Fruit fly (Drosophila melanogaster) whole organism, embryonic: ENCODE data around the gene Zaf1.
A peak's percentile ranks its signal among the peaks of the same experiment; 100 is the strongest.

ENCODE experiments used
- Ada2b ChIP-seq: fragments of 200-800 bp; sonication (Bioruptor generic); IDR thresholded peaks from 2 replicates; pipeline ENCODE4 v1.3.6; 2022; ENCODE audit warnings: missing biosample characterization, missing genetic modification characterization
- CG1024 ChIP-seq: fragments of 200-800 bp; sonication (Bioruptor generic); IDR thresholded peaks from 2 replicates; pipeline ENCODE4 v1.3.6; 2022; ENCODE audit warnings: missing biosample characterization, missing genetic modification characterization
- CG11398 ChIP-seq: fragments of 200-800 bp; sonication (Bioruptor generic); optimal IDR thresholded peaks from 2 replicates; lab custom pipeline; 2016; ENCODE audit warnings: missing biosample characterization, missing genetic modification characterization
- CG1233 ChIP-seq: fragments of 200-800 bp; sonication (Bioruptor generic); optimal IDR thresholded peaks from 4 replicates; lab custom pipeline; 2018; ENCODE audit warnings: missing biosample characterization, mild to moderate bottlenecking, missing genetic modification characterization
- CG12769 ChIP-seq: fragments of 200-800 bp; sonication (Bioruptor generic); optimal IDR thresholded peaks from 2 replicates; lab custom pipeline; 2019; ENCODE audit warnings: missing biosample characterization, mild to moderate bottlenecking, missing genetic modification characterization, moderate library complexity
- CG13624 ChIP-seq: fragments of 200-800 bp; sonication (Bioruptor generic); optimal IDR thresholded peaks from 2 replicates; lab custom pipeline; 2016; ENCODE audit warnings: missing biosample characterization, missing genetic modification characterization
- CG14965 ChIP-seq: fragments of 200-800 bp; sonication (Bioruptor generic); optimal IDR thresholded peaks from 2 replicates; lab custom pipeline; 2016; ENCODE audit warnings: missing biosample characterization, missing genetic modification characterization, borderline replicate concordance
- CG17385 ChIP-seq: fragments of 200-800 bp; sonication (Bioruptor generic); optimal IDR thresholded peaks from 3 replicates; lab custom pipeline; 2018; ENCODE audit warnings: missing biosample characterization, mild to moderate bottlenecking, missing genetic modification characterization
- CG2116 ChIP-seq: fragments of 200-800 bp; sonication (Bioruptor generic); optimal IDR thresholded peaks from 3 replicates; lab custom pipeline; 2018; ENCODE audit warnings: missing biosample characterization, mild to moderate bottlenecking, missing genetic modification characterization
- CG2199 ChIP-seq: fragments of 200-800 bp; sonication (Bioruptor generic); IDR thresholded peaks from 3 replicates; pipeline ENCODE4 v1.3.6; 2022; ENCODE audit warnings: missing biosample characterization, missing genetic modification characterization
- CG2889 ChIP-seq: fragments of 200-800 bp; sonication (Bioruptor generic); IDR thresholded peaks from 3 replicates; pipeline ENCODE4 v1.3.6; 2022; ENCODE audit warnings: missing biosample characterization, missing genetic modification characterization
- CG4328 ChIP-seq: fragments of 200-800 bp; sonication (Bioruptor generic); optimal IDR thresholded peaks from 3 replicates; lab custom pipeline; 2017; ENCODE audit warnings: missing biosample characterization, missing genetic modification reagents, missing genetic modification characterization
- CG43689 ChIP-seq: fragments of 200-800 bp; sonication (Bioruptor generic); IDR thresholded peaks from 2 replicates; pipeline ENCODE4 v1.3.6; 2022; ENCODE audit warnings: missing biosample characterization, missing genetic modification characterization
- CG7839 ChIP-seq: fragments of 200-800 bp; sonication (Bioruptor generic); optimal IDR thresholded peaks from 3 replicates; lab custom pipeline; 2018; ENCODE audit warnings: missing biosample characterization, mild to moderate bottlenecking, missing genetic modification characterization, moderate library complexity
- CG8359 ChIP-seq: fragments of 200-800 bp; sonication (Bioruptor generic); optimal IDR thresholded peaks from 2 replicates; lab custom pipeline; 2017; ENCODE audit warnings: missing biosample characterization, mild to moderate bottlenecking, missing genetic modification characterization, borderline replicate concordance
- CG8765 ChIP-seq: fragments of 200-800 bp; sonication (Bioruptor generic); IDR thresholded peaks from 2 replicates; pipeline ENCODE4 v1.3.6; 2022; ENCODE audit warnings: missing biosample characterization, missing genetic modification characterization
- Camta ChIP-seq: fragments of 200-800 bp; sonication (Bioruptor generic); optimal IDR thresholded peaks from 2 replicates; lab custom pipeline; 2016; ENCODE audit warnings: missing biosample characterization, missing genetic modification characterization
- Dad ChIP-seq: fragments of 200-800 bp; sonication (Bioruptor generic); optimal IDR thresholded peaks from 3 replicates; lab custom pipeline; 2016; ENCODE audit warnings: missing biosample characterization, missing genetic modification characterization
- E2f1 ChIP-seq: fragments of 200-800 bp; sonication (Bioruptor generic); IDR thresholded peaks from 2 replicates; pipeline ENCODE4 v1.3.6; 2022; ENCODE audit warnings: missing biosample characterization, missing genetic modification characterization
- Ets97D ChIP-seq: fragments of 200-800 bp; sonication (Bioruptor generic); optimal IDR thresholded peaks from 3 replicates; lab custom pipeline; 2016; ENCODE audit warnings: missing biosample characterization, missing genetic modification characterization
- Gsc ChIP-seq: fragments of 200-800 bp; sonication (Bioruptor generic); IDR thresholded peaks from 2 replicates; pipeline ENCODE4 v1.3.6; 2022; ENCODE audit warnings: missing biosample characterization, missing genetic modification characterization
- Gug ChIP-seq: fragments of 200-800 bp; sonication (Bioruptor generic); IDR thresholded peaks from 4 replicates; pipeline ENCODE4 v1.3.6; 2022; ENCODE audit warnings: missing biosample characterization, missing genetic modification characterization
- HHEX ChIP-seq: fragments of 200-800 bp; sonication (Bioruptor generic); optimal IDR thresholded peaks from 3 replicates; lab custom pipeline; 2017; ENCODE audit warnings: missing biosample characterization, mild to moderate bottlenecking, missing genetic modification characterization, missing genetic modification reagents
- Kr ChIP-seq: fragments of 200-800 bp; sonication (Bioruptor generic); optimal IDR thresholded peaks from 2 replicates; lab custom pipeline; 2017; ENCODE audit warnings: missing biosample characterization, mild to moderate bottlenecking, missing genetic modification characterization
- MTF-1 ChIP-seq: fragments of 200-800 bp; sonication (Bioruptor generic); optimal IDR thresholded peaks from 2 replicates; lab custom pipeline; 2018; ENCODE audit warnings: missing biosample characterization, mild to moderate bottlenecking, missing genetic modification characterization, borderline replicate concordance
- Mad ChIP-seq: fragments of 200-800 bp; sonication (Bioruptor generic); optimal IDR thresholded peaks from 2 replicates; lab custom pipeline; 2016; ENCODE audit warnings: missing biosample characterization, missing genetic modification characterization
- Oli ChIP-seq: fragments of 200-800 bp; sonication (Bioruptor generic); optimal IDR thresholded peaks from 2 replicates; lab custom pipeline; 2018; ENCODE audit warnings: missing biosample characterization, mild to moderate bottlenecking, missing genetic modification characterization, moderate library complexity
- Ptx1 ChIP-seq: fragments of 200-800 bp; sonication (Bioruptor generic); IDR thresholded peaks from 2 replicates; pipeline ENCODE4 v1.3.6; 2022; ENCODE audit warnings: missing biosample characterization, missing genetic modification characterization
- Sin3A ChIP-seq: fragments of >200 bp; optimal IDR thresholded peaks from 2 replicates; lab custom pipeline; 2018
- Sox100B ChIP-seq: fragments of 200-800 bp; sonication (Bioruptor generic); optimal IDR thresholded peaks from 3 replicates; lab custom pipeline; 2018; ENCODE audit warnings: missing biosample characterization, mild to moderate bottlenecking, missing genetic modification characterization
- Stat92E ChIP-seq, 3 experiments: fragments of >200 bp in 2 of 3; fragments of 200-800 bp in 1 of 3; sonication (Bioruptor generic) in 1 of 3; optimal IDR thresholded peaks; 2 replicates each; lab custom pipeline; 2017 to 2019; ENCODE audit warnings: missing biosample characterization in 3 of 3, missing genetic modification characterization in 3 of 3, mild to moderate bottlenecking in 1 of 3, moderate library complexity in 1 of 3
- Xbp1 ChIP-seq: fragments of 200-800 bp; sonication (Bioruptor generic); optimal IDR thresholded peaks from 3 replicates; lab custom pipeline; 2016; ENCODE audit warnings: missing biosample characterization, mild to moderate bottlenecking, missing genetic modification characterization
- YL-1 ChIP-seq: fragments of 200-800 bp; sonication (Bioruptor generic); optimal IDR thresholded peaks from 3 replicates; lab custom pipeline; 2017; ENCODE audit warnings: missing biosample characterization, mild to moderate bottlenecking, missing genetic modification characterization
- aop ChIP-seq: fragments of 200-800 bp; sonication (Bioruptor generic); IDR thresholded peaks from 2 replicates; pipeline ENCODE4 v1.3.6; 2022; ENCODE audit warnings: missing biosample characterization, missing genetic modification characterization
- bcd ChIP-seq: fragments of 200-800 bp; sonication (Bioruptor generic); optimal IDR thresholded peaks from 2 replicates; lab custom pipeline; 2017; ENCODE audit warnings: missing biosample characterization, mild to moderate bottlenecking, missing genetic modification characterization
- bowl ChIP-seq: fragments of 200-800 bp; sonication (Bioruptor generic); IDR thresholded peaks from 2 replicates; pipeline ENCODE4 v1.3.6; 2022; ENCODE audit warnings: missing biosample characterization, missing genetic modification characterization
- cad ChIP-seq: fragments of >200 bp; optimal IDR thresholded peaks from 2 replicates; lab custom pipeline; 2017; ENCODE audit warnings: missing biosample characterization, missing genetic modification characterization
- da ChIP-seq: fragments of 200-800 bp; sonication (Bioruptor generic); optimal IDR thresholded peaks from 2 replicates; lab custom pipeline; 2016; ENCODE audit warnings: missing biosample characterization, missing genetic modification characterization
- ind ChIP-seq: fragments of 200-800 bp; sonication (Bioruptor generic); optimal IDR thresholded peaks from 3 replicates; lab custom pipeline; 2016; ENCODE audit warnings: missing biosample characterization, missing genetic modification characterization
- knrl ChIP-seq: fragments of 200-800 bp; sonication (Bioruptor generic); IDR thresholded peaks from 3 replicates; pipeline ENCODE4 v1.3.6; 2022; ENCODE audit warnings: missing biosample characterization, missing genetic modification characterization; ENCODE audit not compliant: partially characterized antibody
- lilli ChIP-seq: fragments of 200-800 bp; sonication (Bioruptor generic); optimal IDR thresholded peaks from 3 replicates; lab custom pipeline; 2016; ENCODE audit warnings: missing biosample characterization, missing genetic modification characterization
- lola ChIP-seq, 3 experiments: fragments of >200 bp in 2 of 3; fragments of 200-800 bp in 1 of 3; sonication (Bioruptor generic) in 1 of 3; optimal IDR thresholded peaks; 2 replicates each; lab custom pipeline; 2017 to 2019; ENCODE audit warnings: missing biosample characterization in 3 of 3, missing genetic modification characterization in 3 of 3, mild to moderate bottlenecking in 1 of 3, moderate library complexity in 1 of 3
- odd ChIP-seq: fragments of 200-800 bp; sonication (Bioruptor generic); optimal IDR thresholded peaks from 2 replicates; lab custom pipeline; 2017; ENCODE audit warnings: missing biosample characterization, mild to moderate bottlenecking, missing genetic modification characterization
- salm ChIP-seq: fragments of 200-800 bp; sonication (Bioruptor generic); optimal IDR thresholded peaks from 2 replicates; lab custom pipeline; 2018; ENCODE audit warnings: missing biosample characterization, mild to moderate bottlenecking, missing genetic modification characterization
- sc ChIP-seq, 3 experiments: fragments of >200 bp in 2 of 3; fragments of 200-800 bp in 1 of 3; sonication (Bioruptor generic) in 1 of 3; optimal IDR thresholded peaks; 2 replicates in 2 of 3; 3 replicates in 1 of 3; lab custom pipeline; 2017; ENCODE audit warnings: mild to moderate bottlenecking in 1 of 3, missing biosample characterization in 1 of 3, missing genetic modification characterization in 1 of 3, missing genetic modification reagents in 1 of 3
- shn ChIP-seq: fragments of 200-800 bp; sonication (Bioruptor generic); optimal IDR thresholded peaks from 3 replicates; lab custom pipeline; 2016; ENCODE audit warnings: missing biosample characterization, missing genetic modification characterization
- slou ChIP-seq: fragments of 200-800 bp; sonication (Bioruptor generic); optimal IDR thresholded peaks from 3 replicates; lab custom pipeline; 2016; ENCODE audit warnings: missing biosample characterization, missing genetic modification characterization
- tgo ChIP-seq: fragments of 200-800 bp; sonication (Bioruptor generic); IDR thresholded peaks from 3 replicates; pipeline ENCODE4 v1.3.6; 2022; ENCODE audit warnings: missing biosample characterization, missing genetic modification characterization
- usp ChIP-seq: fragments of >200 bp; optimal IDR thresholded peaks from 2 replicates; lab custom pipeline; 2017; ENCODE audit warnings: missing biosample characterization, missing genetic modification characterization
- zen2 ChIP-seq: fragments of 200-800 bp; sonication (Bioruptor generic); IDR thresholded peaks from 3 replicates; pipeline ENCODE4 v1.3.6; 2022; ENCODE audit warnings: missing biosample characterization, missing genetic modification characterization; ENCODE audit not compliant: partially characterized antibody

Gene Zaf1

DNA sequence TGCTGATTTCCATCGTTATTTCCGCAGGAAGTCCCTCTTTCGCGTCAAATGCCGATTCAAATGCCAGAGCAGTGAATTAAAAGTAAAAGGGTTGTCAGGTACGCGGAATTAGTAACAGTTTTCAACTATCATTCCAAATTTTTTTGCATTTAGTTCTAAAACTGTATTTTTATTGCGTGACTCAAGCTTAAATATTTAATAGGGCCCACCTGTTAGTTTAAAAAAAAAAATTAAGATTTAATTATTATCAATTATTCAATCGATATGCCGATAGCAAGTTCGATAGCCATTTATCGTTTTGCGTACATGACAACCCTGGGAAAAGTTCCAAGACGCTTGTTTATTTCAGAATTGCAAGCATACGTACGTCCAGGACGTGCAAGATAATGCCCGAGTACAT lies 2.4 kb downstream of the Zaf1 start, which contains the start of gene CG14711 (continued):
- no peak for TF ChIP-seq sc (optimal IDR thresholded peaks at IDR 0.05; lab: Kevin White, UChicago)
- TF ChIP-seq sc (GFP tag; optimal IDR thresholded peaks at IDR 0.05; lab: Kevin White, UChicago) = peak; percentile 24
- TF ChIP-seq CG12769 (tag; lab: Kevin White, UChicago) = no peak
- no peak for TF ChIP-seq odd
- TF ChIP-seq bcd (GFP tag; lab: Kevin White, UChicago) = peak; percentile 80
- peak; percentile 72; the same call in 3 of the 4 replicates for TF ChIP-seq Gug (GFP tag; lab: Robert Waterston, UW)
- TF ChIP-seq Ada2b (GFP tag; lab: Robert Waterston, UW) = peak; percentile 82
- TF ChIP-seq lola (GFP tag; optimal IDR thresholded peaks at IDR 0.05; lab: Kevin White, UChicago) = peak in 1 of 3 experiments; percentile 81
- peak; percentile 40 for TF ChIP-seq Sin3A (lab: Kevin White, UChicago)
- peak; percentile 91 for TF ChIP-seq YL-1 (GFP tag; lab: Kevin White, UChicago)
- TF ChIP-seq CG4328 (GFP tag; lab: Kevin White, UChicago) = peak; percentile 82
- peak; percentile 53 for TF ChIP-seq CG13624 (GFP tag; lab: Kevin White, UChicago)
- TF ChIP-seq CG2199 (GFP tag; lab: Robert Waterston, UW) = 0 out of 3 replicates have a peak, but pooled peaks have one; percentile 43
- peak; percentile 78 for TF ChIP-seq Ets97D (GFP tag; lab: Kevin White, UChicago)
- TF ChIP-seq CG43689 = peak; percentile 51
- TF ChIP-seq Oli (tag; lab: Kevin White, UChicago) = no peak
- peak; percentile 57 for TF ChIP-seq Dad (GFP tag; lab: Kevin White, UChicago)
- TF ChIP-seq CG1233 = peak; percentile 84
- peak; percentile 44; the same call in 1 of the 2 replicates for TF ChIP-seq CG1024
- peak; percentile 35 for TF ChIP-seq CG11398
- peak; percentile 91 for TF ChIP-seq lilli (GFP tag; lab: Kevin White, UChicago)
- TF ChIP-seq salm (tag; lab: Kevin White, UChicago) = peak; percentile 79
- TF ChIP-seq Gsc (GFP tag; lab: Robert Waterston, UW) = no peak
- peak; percentile 70 for TF ChIP-seq Camta (GFP tag; lab: Kevin White, UChicago)
- peak; percentile 36 for TF ChIP-seq shn (GFP tag; lab: Kevin White, UChicago)
- TF ChIP-seq Kr (GFP tag; lab: Kevin White, UChicago) = no peak
- TF ChIP-seq CG2116 (GFP tag; lab: Kevin White, UChicago) = peak; percentile 96
- peak; percentile 79 for TF ChIP-seq knrl (GFP tag; lab: Robert Waterston, UW)
- TF ChIP-seq cad (GFP tag; lab: Kevin White, UChicago) = no peak
- peak; percentile 78 for TF ChIP-seq HHEX (GFP tag; lab: Kevin White, UChicago)
- no peak for TF ChIP-seq CG7839 (tag; lab: Kevin White, UChicago)
- TF ChIP-seq ind (GFP tag; lab: Kevin White, UChicago) = peak; percentile 86
- peak; percentile 74; the same call in 1 of the 2 replicates for TF ChIP-seq bowl (GFP tag; lab: Robert Waterston, UW)
- TF ChIP-seq Stat92E (GFP tag; optimal IDR thresholded peaks at IDR 0.05; lab: Kevin White, UChicago) = peak in 1 of 3 experiments; percentile 71
- TF ChIP-seq usp (GFP tag; lab: Kevin White, UChicago) = no peak
- no peak for TF ChIP-seq da (GFP tag; lab: Kevin White, UChicago)
- peak; percentile 78 for TF ChIP-seq CG2889
- no peak for TF ChIP-seq Sox100B (GFP tag; lab: Kevin White, UChicago)
- peak; percentile 84 for TF ChIP-seq E2f1
- peak; percentile 87 for TF ChIP-seq Ptx1 (GFP tag; lab: Robert Waterston, UW)
- peak; percentile 66 for TF ChIP-seq slou
- no peak for TF ChIP-seq CG14965
- TF ChIP-seq zen2 = peak; percentile 79
- peak; percentile 64; the same call in 1 of the 2 replicates for TF ChIP-seq CG8765 (GFP tag; lab: Robert Waterston, UW)
- TF ChIP-seq CG8359 (GFP tag; lab: Kevin White, UChicago) = peak; percentile 37
- TF ChIP-seq CG17385 = peak; percentile 77
- TF ChIP-seq Xbp1 (GFP tag; lab: Kevin White, UChicago) = peak; percentile 92
- peak; percentile 82 for TF ChIP-seq tgo (GFP tag; lab: Robert Waterston, UW)
- peak; percentile 70 for TF ChIP-seq MTF-1
- TF ChIP-seq Mad (GFP tag; lab: Kevin White, UChicago) = peak; percentile 83
- no peak for TF ChIP-seq aop (GFP tag; lab: Robert Waterston, UW)
